Fruit fly (Drosophila melanogaster) whole organism, prepupa: ENCODE results near the gene CG1105.

Experiments used
- Eip93F ChIP-seq: fragments of 200-800 bp; sonication (Bioruptor generic); optimal IDR thresholded peaks from 2 replicates; lab custom pipeline; 2016; ENCODE audit warnings: missing biosample characterization, mild to moderate bottlenecking, missing genetic modification characterization
- Hr38 ChIP-seq: sonication (Bioruptor generic); optimal IDR thresholded peaks from 2 replicates; lab custom pipeline; 2016; ENCODE audit warnings: missing biosample characterization, missing genetic modification characterization

DNA sequence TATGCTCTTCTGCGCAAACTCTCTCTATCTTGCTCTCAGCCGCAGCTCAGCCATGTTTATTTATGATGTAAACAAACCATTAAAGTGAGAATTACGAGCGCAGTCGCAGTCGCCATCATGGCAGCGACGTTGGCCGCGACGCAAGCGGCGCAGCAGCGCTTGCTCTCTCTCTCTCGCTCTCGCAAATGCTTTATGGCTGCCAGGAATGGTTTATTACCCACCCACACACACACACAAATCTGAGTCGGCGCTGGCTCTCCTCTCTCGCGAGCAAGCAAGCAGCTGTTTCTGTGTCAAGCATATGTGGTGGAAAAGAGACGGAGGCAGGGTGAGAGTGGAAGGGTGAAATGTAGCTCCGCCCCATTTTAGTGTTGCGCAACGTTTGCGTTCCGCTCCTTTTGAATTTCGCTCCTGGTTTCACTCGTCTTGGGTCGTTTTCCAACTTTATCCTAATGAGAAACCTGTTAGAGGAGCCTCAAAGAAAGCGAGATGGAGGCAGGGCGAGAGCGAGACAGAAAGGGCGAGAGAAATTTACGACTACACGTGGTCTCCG is 29.6 kb downstream of the CG1105 start:
- TF ChIP-seq Hr38 (GFP tag; lab: Kevin White, UChicago) (no peak), Eip93F (GFP tag; lab: Kevin White, UChicago) (no peak)
